Worm (Caenorhabditis elegans): Measurements from ENCODE around the gene mdt-30.

The mdt-30 gene

DNA sequence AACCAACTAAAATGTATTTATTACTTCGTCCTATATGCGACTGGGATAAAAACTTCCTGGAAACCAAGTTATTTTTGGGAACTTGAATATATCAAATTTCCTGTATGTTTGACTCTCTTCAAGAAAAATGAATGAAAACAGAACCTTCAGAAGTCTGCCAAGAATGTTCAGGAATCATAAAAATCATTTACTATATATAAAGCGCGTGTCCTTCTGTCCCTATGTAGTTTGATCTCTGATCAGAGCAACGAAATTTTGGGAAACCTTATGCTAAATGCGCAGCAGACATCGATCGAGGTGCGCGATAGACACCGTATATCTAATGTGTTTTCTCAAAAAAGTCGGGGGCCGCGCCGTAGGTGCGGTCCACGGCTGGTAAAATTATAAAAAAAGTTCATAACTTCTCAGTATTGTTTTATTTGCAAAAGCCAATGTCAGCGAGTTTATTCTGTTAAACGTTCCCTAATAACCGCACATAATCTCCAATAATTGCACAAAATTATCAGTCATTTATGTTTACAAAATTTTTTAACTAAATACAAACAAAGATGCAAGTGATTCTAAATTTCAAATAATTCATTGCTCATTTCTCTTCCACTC lies 30.3 kb downstream of the mdt-30 start (continued):
- peak; percentile 48; the same call in 1 of the 2 replicates for TF ChIP-seq hmg-1.2 (GFP tag; IDR thresholded peaks at IDR 0.05)
- TF ChIP-seq lin-40 (tag; optimal IDR thresholded peaks at IDR 0.05) = no peak

DNA sequence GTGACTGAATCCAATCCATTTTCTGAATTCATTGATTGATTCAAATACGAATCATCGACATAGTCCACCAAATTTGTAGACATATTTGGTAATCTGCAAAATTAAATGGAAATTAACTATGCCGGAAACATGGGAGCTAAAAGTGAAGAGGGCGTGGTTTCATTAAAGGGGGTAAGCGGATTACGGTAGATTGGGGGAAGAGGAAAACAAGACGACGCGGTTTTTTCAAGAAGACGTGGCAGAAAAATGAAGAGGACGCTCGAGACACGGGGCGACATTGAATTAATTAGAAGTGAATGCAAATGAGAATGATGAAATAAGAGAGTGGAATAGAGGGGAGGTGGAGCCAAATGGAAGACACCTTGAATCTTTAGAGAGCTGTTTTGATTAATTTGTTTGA lies 31.5 kb downstream of the mdt-30 start, which contains the start of gene npr-17:
Gene npr-17, minus strand, starts transcription at position 101 of the 400 bp plus-strand sequence.
- TF ChIP-seq F49E8.2 (tag; optimal IDR thresholded peaks at IDR 0.05; ENCODE audit: insufficient read depth) (no peak), attf-6 (GFP tag; IDR thresholded peaks at IDR 0.05) (no peak), T07F8.4 (tag; optimal IDR thresholded peaks at IDR 0.05) (no peak), F33H1.4 (GFP tag; IDR thresholded peaks at IDR 0.05) (no peak), dpl-1 (GFP tag; optimal IDR thresholded peaks at IDR 0.05) (no peak), ceh-27 (GFP tag; optimal IDR thresholded peaks at IDR 0.05) (no peak)

DNA sequence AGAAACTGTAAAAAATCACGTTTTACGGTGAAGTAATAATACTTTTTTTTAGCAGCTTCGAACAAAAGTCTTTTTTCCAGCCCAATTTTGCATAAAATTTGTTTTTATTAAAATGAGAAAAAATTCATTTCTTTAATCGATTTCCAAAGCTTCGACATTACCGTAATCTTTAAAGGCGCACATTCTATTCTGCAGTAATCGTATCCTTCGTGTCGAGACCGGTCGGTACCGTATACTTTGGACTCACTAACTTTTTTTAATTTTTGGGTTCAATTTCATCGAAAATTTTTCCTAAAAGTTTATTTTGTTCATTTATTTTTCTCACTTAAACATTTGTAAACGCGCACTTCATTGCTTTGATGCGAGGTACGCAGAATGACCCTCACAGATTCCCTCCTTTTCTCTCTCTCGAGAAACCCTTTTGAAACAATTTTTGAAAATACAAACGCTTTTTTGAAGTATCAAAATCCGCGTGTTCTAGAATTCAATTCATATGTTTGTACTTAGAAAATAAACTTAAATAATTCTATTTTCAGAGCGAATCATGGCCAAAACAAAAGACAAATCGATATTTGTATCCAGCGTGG lies 41.2 kb downstream of the mdt-30 start, which contains the start of gene hrpk-2:
Gene hrpk-2, plus strand, starts transcription at position 537 of the 587 bp plus-strand sequence.
- TF ChIP-seq snpc-3.4 (tag; optimal IDR thresholded peaks at IDR 0.05) = peak; percentile 28
- no peak for TF ChIP-seq ceh-40 (GFP tag; IDR thresholded peaks at IDR 0.05)
- TF ChIP-seq attf-3 (GFP tag; conservative IDR thresholded peaks at IDR 0.05) = no peak
- TF ChIP-seq lsl-1 (GFP tag; optimal IDR thresholded peaks at IDR 0.05) = peak; percentile 81
- no peak for TF ChIP-seq Y53G8AR.9 (GFP tag; conservative IDR thresholded peaks at IDR 0.05)
- TF ChIP-seq bed-2 (GFP tag; IDR thresholded peaks at IDR 0.05) = no peak
- no peak for TF ChIP-seq Y79H2A.3 (GFP tag; conservative IDR thresholded peaks at IDR 0.05)
- no peak for TF ChIP-seq dox-1 (GFP tag; IDR thresholded peaks at IDR 0.05)
- TF ChIP-seq ekl-4 (GFP tag; IDR thresholded peaks at IDR 0.05) = no peak
- TF ChIP-seq F33H1.4 (GFP tag; IDR thresholded peaks at IDR 0.05) = peak; percentile 73
- peak; percentile 19; the same call in 1 of the 2 replicates for TF ChIP-seq B0019.2 (GFP tag; conservative IDR thresholded peaks at IDR 0.05)
- TF ChIP-seq madf-6 (GFP tag; IDR thresholded peaks at IDR 0.05) = peak; percentile 65; the same call in 1 of the 2 replicates
- TF ChIP-seq xnd-1 (tag; optimal IDR thresholded peaks at IDR 0.05) = peak; percentile 27

ce11 chrIII:7981938-7982337 lies 45.9 kb downstream of the mdt-30 start:
- peak; percentile 65 for TF ChIP-seq zfh-2 (GFP tag; conservative IDR thresholded peaks at IDR 0.05)
- 0 out of 2 replicates have a peak, but pooled peaks have one; percentile 16 for TF ChIP-seq ztf-6 (GFP tag; IDR thresholded peaks at IDR 0.05)
- TF ChIP-seq egrh-3 (GFP tag; IDR thresholded peaks at IDR 0.05) = peak; percentile 8; the same call in 1 of the 2 replicates
- TF ChIP-seq rcor-1 (GFP tag; IDR thresholded peaks at IDR 0.05) = no peak

DNA sequence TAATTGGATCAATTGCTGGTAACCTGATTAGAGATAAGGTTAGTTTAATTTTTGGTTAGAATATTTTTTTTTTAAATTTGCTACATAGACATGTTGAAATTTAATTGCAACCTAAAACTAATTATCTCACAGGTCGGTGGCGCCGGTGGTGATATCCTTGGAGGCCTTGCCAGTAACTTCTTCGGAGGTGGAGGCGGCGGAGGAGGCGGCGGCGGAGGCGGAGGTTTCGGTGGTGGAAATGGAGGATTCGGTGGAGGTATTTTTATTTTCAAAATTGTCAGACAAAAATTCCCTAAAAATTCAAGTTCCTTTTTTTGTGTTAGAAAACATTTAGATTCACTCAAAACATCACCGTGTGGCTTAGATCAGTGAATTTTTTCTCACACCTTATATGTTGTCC lies 46.6 kb downstream of the mdt-30 start:
- TF ChIP-seq B0336.3 (GFP tag; IDR thresholded peaks at IDR 0.05) (no peak), lsy-27 (tag; optimal IDR thresholded peaks at IDR 0.05; ENCODE audit: borderline replicate concordance, insufficient read depth) (no peak), athp-1 (tag; optimal IDR thresholded peaks at IDR 0.05) (no peak), F23B12.7 (tag; optimal IDR thresholded peaks at IDR 0.05; ENCODE audit: insufficient read depth) (no peak), zfh-2 (GFP tag; conservative IDR thresholded peaks at IDR 0.05) (peak; percentile 65), akir-1 (GFP tag; optimal IDR thresholded peaks at IDR 0.05) (no peak), madf-6 (GFP tag; IDR thresholded peaks at IDR 0.05) (peak; percentile 31; the same call in 1 of the 2 replicates)
